Worm (Caenorhabditis elegans): Measurements from ENCODE around the gene mfsd-6.

DNA sequence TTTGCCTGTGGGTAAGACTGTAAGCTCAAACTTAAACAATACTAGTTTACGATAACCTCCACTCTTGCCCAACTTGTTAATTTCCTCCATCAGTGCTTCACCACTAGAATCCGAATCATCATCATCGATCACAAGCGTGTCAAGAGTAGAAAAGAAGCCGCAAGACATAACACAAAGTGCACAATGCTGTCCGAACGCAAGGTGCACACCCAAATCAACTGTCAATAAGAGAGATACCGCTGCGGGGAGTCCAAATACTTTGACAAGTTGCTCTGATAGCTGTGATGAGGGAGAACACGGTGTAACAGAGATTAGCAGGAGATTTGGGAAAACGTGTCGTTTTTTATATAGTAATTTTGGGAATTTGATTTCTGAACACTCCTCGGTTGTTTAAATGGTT, 47.8 kb downstream of the mfsd-6 start:
- no peak for TF ChIP-seq ets-4 (GFP tag; optimal IDR thresholded peaks at IDR 0.05)
- TF ChIP-seq B0019.2 (GFP tag; conservative IDR thresholded peaks at IDR 0.05): no peak

All from whole organism, young adult.